Worm (Caenorhabditis elegans): ENCODE results near the gene F20G2.1.

F20G2.1 gene

DNA sequence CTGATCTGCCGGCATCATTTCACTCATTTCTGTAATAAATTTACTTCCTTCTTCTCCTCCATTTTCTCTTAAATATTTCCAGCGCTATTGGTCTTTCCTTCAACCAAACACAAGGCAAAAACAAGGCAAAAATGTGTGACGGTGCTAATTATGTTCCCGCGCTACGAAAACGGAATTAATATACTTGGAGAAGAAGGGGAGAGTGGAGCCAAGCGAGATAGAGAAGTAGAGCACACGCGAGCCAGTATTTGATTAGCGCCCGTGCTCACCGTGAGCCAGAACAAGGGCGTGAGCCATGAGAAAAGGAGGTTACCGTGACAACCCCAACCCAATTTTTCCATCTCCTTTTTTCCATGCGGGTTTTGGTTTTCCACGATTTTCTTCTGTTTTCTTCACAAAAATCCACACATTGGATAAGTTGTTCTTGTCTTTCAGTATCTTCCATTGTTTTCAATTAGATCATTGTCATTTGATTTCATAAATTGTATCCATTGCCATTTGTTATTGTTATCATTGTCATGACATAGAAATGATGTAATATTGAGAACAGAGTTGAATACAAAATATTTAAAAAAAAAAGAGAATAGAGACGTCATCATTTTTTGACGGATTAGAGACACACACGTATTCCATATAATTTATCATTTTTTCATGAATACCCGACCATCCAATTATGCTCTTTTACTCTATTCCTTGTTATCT lies 9.2 kb upstream of the F20G2.1 start, which contains the start of gene F20G2.6:
Gene F20G2.6, plus strand, starts transcription at position 652 of the 702 bp plus-strand sequence.
- TF ChIP-seq med-1 (GFP tag; optimal IDR thresholded peaks at IDR 0.05; ENCODE audit: insufficient read depth) (no peak), ztf-29 (GFP tag; IDR thresholded peaks at IDR 0.05) (no peak), cog-1 (tag; optimal IDR thresholded peaks at IDR 0.05) (no peak), flt-1 (GFP tag; IDR thresholded peaks at IDR 0.05) (no peak), ztf-23 (GFP tag; IDR thresholded peaks at IDR 0.05) (no peak), ref-1 (GFP tag; conservative IDR thresholded peaks at IDR 0.05) (no peak), T22C8.4 (GFP tag; IDR thresholded peaks at IDR 0.05) (no peak), klf-2 (GFP tag; conservative IDR thresholded peaks at IDR 0.05) (no peak)

DNA sequence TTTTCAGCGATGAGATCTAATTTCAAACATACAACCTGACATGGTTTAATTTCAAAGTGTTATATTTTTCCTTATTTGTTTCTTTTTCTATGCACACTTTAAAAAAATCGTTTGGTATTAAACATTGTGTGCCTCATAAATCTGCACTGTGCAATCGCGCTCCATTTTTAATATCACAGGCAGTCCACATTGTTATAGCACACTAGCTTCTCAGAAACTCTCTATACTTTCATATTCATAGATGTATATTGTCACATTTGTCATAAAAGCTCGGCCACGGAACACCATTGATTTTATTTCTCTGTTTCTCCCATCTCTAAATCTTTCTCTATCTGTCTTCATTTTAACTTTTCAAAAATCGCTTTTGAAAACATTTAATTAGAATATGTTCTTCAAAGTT lies 4.0 kb upstream of the F20G2.1 start:
- no peak for TF ChIP-seq med-1 (GFP tag; optimal IDR thresholded peaks at IDR 0.05; ENCODE audit: insufficient read depth)
- no peak for TF ChIP-seq cog-1 (tag; optimal IDR thresholded peaks at IDR 0.05)
- TF ChIP-seq ref-1 (GFP tag; conservative IDR thresholded peaks at IDR 0.05): no peak
- no peak for TF ChIP-seq ztf-29 (GFP tag; IDR thresholded peaks at IDR 0.05)
- TF ChIP-seq ztf-23 (GFP tag; IDR thresholded peaks at IDR 0.05): no peak
- no peak for TF ChIP-seq tab-1 (GFP tag; IDR thresholded peaks at IDR 0.05)

DNA sequence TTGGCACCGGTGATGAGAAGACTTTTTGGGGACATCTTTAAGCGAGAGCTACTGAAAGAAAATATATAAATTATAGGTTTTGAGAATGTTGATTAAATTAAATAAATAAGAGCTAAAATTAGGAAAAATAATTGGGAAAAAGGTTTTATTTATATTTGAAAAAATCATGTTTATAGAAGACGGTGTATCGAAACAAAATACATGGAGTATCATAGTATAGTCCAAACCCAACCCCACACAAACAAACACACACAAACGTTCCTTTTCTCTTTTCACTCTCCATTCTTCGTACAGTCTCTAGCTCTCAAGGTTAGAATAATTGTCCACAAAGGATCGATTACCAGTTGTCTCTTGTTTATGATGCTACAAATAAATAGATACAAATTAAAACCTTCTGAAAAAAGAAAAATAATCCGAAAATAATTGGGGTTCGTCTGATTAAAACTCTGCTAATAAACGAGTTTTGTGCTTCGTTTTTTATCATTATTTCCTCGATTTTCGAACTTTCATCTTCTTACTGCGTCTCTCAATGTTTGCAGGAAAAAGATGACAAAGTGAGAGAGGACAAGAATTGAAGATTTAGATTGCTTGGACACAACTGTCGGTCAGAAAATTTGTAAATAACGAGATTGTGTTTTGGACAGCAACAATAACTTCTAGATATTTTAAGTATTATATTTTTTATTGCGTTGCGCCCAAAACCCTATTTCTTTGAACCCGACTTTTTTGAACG lies 3.1 kb upstream of the F20G2.1 start, which contains the start of gene F20G2.2:
Gene F20G2.2, minus strand, starts transcription at position 51 of the 733 bp plus-strand sequence.
- TF ChIP-seq cog-1 (tag; optimal IDR thresholded peaks at IDR 0.05) (no peak), flt-1 (GFP tag; IDR thresholded peaks at IDR 0.05) (no peak), ztf-23 (GFP tag; IDR thresholded peaks at IDR 0.05) (no peak)

ce11 chrV:13751811-13752210 lies 1.6 kb downstream of the F20G2.1 start, which contains the start of gene cld-9:
cld-9 (minus strand) TSS chrV:13751891.
- no peak for TF ChIP-seq flt-1 (GFP tag; IDR thresholded peaks at IDR 0.05)

- TF ChIP-seq ref-1 (GFP tag; conservative IDR thresholded peaks at IDR 0.05) (no peak), med-1 (GFP tag; optimal IDR thresholded peaks at IDR 0.05; ENCODE audit: insufficient read depth) (no peak), ztf-29 (GFP tag; IDR thresholded peaks at IDR 0.05) (no peak), flt-1 (GFP tag; IDR thresholded peaks at IDR 0.05) (no peak), klf-2 (GFP tag; conservative IDR thresholded peaks at IDR 0.05) (no peak), cog-1 (tag; optimal IDR thresholded peaks at IDR 0.05) (no peak), tab-1 (GFP tag; IDR thresholded peaks at IDR 0.05) (no peak), ztf-23 (GFP tag; IDR thresholded peaks at IDR 0.05) (no peak), T22C8.4 (GFP tag; IDR thresholded peaks at IDR 0.05) (no peak)
Observed at ce11 chrV:13748658-13749057, 4.7 kb downstream of the F20G2.1 start, which contains the start of gene F35E12.10. F35E12.10 (minus strand) TSS chrV:13748758.

DNA sequence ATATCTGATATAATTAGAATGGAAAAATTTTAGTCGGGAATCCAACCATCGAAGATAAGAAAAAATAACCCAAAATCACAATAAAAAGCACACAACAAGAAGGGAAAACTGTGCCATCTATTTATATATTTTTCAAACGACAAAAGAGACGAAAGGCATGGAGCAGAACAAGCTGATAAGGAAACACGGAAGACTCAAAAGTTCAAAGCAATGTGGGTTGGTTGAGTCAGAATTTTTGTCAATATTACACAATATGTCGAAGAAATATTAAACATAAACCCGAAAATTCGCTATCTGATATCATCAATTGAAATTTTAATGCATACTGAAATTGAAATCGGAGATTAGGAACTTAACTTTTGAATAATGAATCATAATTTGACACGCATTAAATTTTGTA lies 8.5 kb downstream of the F20G2.1 start, which contains the start of gene F35E12.9:
Gene F35E12.9, minus strand, starts transcription at position 227 of the 400 bp plus-strand sequence.
- TF ChIP-seq flt-1 (GFP tag; IDR thresholded peaks at IDR 0.05) (no peak), ztf-29 (GFP tag; IDR thresholded peaks at IDR 0.05) (no peak)

- TF ChIP-seq tab-1 (GFP tag; IDR thresholded peaks at IDR 0.05): no peak
- no peak for TF ChIP-seq ref-1 (GFP tag; conservative IDR thresholded peaks at IDR 0.05)
- TF ChIP-seq T22C8.4 (GFP tag; IDR thresholded peaks at IDR 0.05): no peak
- no peak for TF ChIP-seq med-1 (GFP tag; optimal IDR thresholded peaks at IDR 0.05; ENCODE audit: insufficient read depth)
- TF ChIP-seq flt-1 (GFP tag; IDR thresholded peaks at IDR 0.05): no peak
- no peak for TF ChIP-seq cog-1 (tag; optimal IDR thresholded peaks at IDR 0.05)
- TF ChIP-seq klf-2 (GFP tag; conservative IDR thresholded peaks at IDR 0.05): no peak
- TF ChIP-seq ztf-23 (GFP tag; IDR thresholded peaks at IDR 0.05): no peak
Observed at ce11 chrV:13739901-13740300, 13.5 kb downstream of the F20G2.1 start.

- TF ChIP-seq tab-1 (GFP tag; IDR thresholded peaks at IDR 0.05): no peak
- no peak for TF ChIP-seq ztf-23 (GFP tag; IDR thresholded peaks at IDR 0.05)
- TF ChIP-seq med-1 (GFP tag; optimal IDR thresholded peaks at IDR 0.05; ENCODE audit: insufficient read depth): no peak
- no peak for TF ChIP-seq cog-1 (tag; optimal IDR thresholded peaks at IDR 0.05)
- no peak for TF ChIP-seq ztf-29 (GFP tag; IDR thresholded peaks at IDR 0.05)
- no peak for TF ChIP-seq klf-2 (GFP tag; conservative IDR thresholded peaks at IDR 0.05)
- TF ChIP-seq flt-1 (GFP tag; IDR thresholded peaks at IDR 0.05): no peak
- no peak for TF ChIP-seq T22C8.4 (GFP tag; IDR thresholded peaks at IDR 0.05)
- TF ChIP-seq ref-1 (GFP tag; conservative IDR thresholded peaks at IDR 0.05): no peak
Observed at ce11 chrV:13738374-13738773, 15.0 kb downstream of the F20G2.1 start, which contains the start of gene irg-5. irg-5 (minus strand) TSS chrV:13738474.

- no peak for TF ChIP-seq klf-2 (GFP tag; conservative IDR thresholded peaks at IDR 0.05)
- no peak for TF ChIP-seq ztf-23 (GFP tag; IDR thresholded peaks at IDR 0.05)
- no peak for TF ChIP-seq flt-1 (GFP tag; IDR thresholded peaks at IDR 0.05)
- no peak for TF ChIP-seq med-1 (GFP tag; optimal IDR thresholded peaks at IDR 0.05; ENCODE audit: insufficient read depth)
- no peak for TF ChIP-seq ref-1 (GFP tag; conservative IDR thresholded peaks at IDR 0.05)
- TF ChIP-seq ztf-29 (GFP tag; IDR thresholded peaks at IDR 0.05): no peak
- TF ChIP-seq tab-1 (GFP tag; IDR thresholded peaks at IDR 0.05): no peak
- no peak for TF ChIP-seq T22C8.4 (GFP tag; IDR thresholded peaks at IDR 0.05)
Observed at ce11 chrV:13736147-13736546, 17.2 kb downstream of the F20G2.1 start, which contains the start of gene F35E12.6. F35E12.6 (minus strand) TSS chrV:13736247.

ce11 chrV:13730762-13731161 lies 22.6 kb downstream of the F20G2.1 start, which contains the start of gene dct-17:
dct-17 (minus strand) TSS chrV:13730784.
- no peak for TF ChIP-seq ref-1 (GFP tag; conservative IDR thresholded peaks at IDR 0.05)
- TF ChIP-seq tab-1 (GFP tag; IDR thresholded peaks at IDR 0.05): no peak
- no peak for TF ChIP-seq med-1 (GFP tag; optimal IDR thresholded peaks at IDR 0.05; ENCODE audit: insufficient read depth)
- TF ChIP-seq ztf-23 (GFP tag; IDR thresholded peaks at IDR 0.05): no peak
- TF ChIP-seq flt-1 (GFP tag; IDR thresholded peaks at IDR 0.05): no peak
- no peak for TF ChIP-seq cog-1 (tag; optimal IDR thresholded peaks at IDR 0.05)
- TF ChIP-seq T22C8.4 (GFP tag; IDR thresholded peaks at IDR 0.05): no peak
- TF ChIP-seq ztf-29 (GFP tag; IDR thresholded peaks at IDR 0.05): no peak
- TF ChIP-seq klf-2 (GFP tag; conservative IDR thresholded peaks at IDR 0.05): no peak

All from whole organism, midembryonic.